Fruit fly (Drosophila melanogaster) whole organism, embryonic: Measurements from ENCODE around the gene CG12301.
A peak's percentile ranks its signal among the peaks of the same experiment; 100 is the strongest.

ENCODE experiments used
- Blimp-1 ChIP-seq: fragments of 200-800 bp; sonication (Bioruptor generic); optimal IDR thresholded peaks from 3 replicates; lab custom pipeline; 2018; ENCODE audit warnings: missing biosample characterization, missing genetic modification characterization, mild to moderate bottlenecking, moderate library complexity, missing genetic modification reagents
- CG10274 ChIP-seq: fragments of 200-800 bp; sonication (Bioruptor generic); optimal IDR thresholded peaks from 3 replicates; lab custom pipeline; 2017; ENCODE audit warnings: missing biosample characterization, mild to moderate bottlenecking, missing genetic modification characterization
- CG11085 ChIP-seq: fragments of 200-800 bp; sonication (Bioruptor generic); IDR thresholded peaks from 2 replicates; pipeline ENCODE4 v1.3.6; 2022; ENCODE audit warnings: missing biosample characterization, missing genetic modification characterization
- CG12071 ChIP-seq: fragments of 200-800 bp; sonication (Bioruptor generic); optimal IDR thresholded peaks from 3 replicates; lab custom pipeline; 2018; ENCODE audit warnings: missing biosample characterization, mild to moderate bottlenecking, missing genetic modification characterization
- CG14441 ChIP-seq: fragments of 200-800 bp; sonication (Bioruptor generic); IDR thresholded peaks from 2 replicates; pipeline ENCODE4 v1.3.6; 2022; ENCODE audit warnings: missing biosample characterization, missing genetic modification characterization
- CG15269 ChIP-seq: fragments of 200-800 bp; sonication (Bioruptor generic); optimal IDR thresholded peaks from 2 replicates; lab custom pipeline; 2018; ENCODE audit warnings: missing biosample characterization, mild to moderate bottlenecking, missing genetic modification characterization, moderate library complexity
- CG15479 ChIP-seq: fragments of 200-800 bp; sonication (Bioruptor generic); optimal IDR thresholded peaks from 3 replicates; lab custom pipeline; 2019; ENCODE audit warnings: missing biosample characterization, mild to moderate bottlenecking, missing genetic modification characterization, moderate library complexity
- CG15514 ChIP-seq: fragments of 200-800 bp; sonication (Bioruptor generic); optimal IDR thresholded peaks from 3 replicates; lab custom pipeline; 2017; ENCODE audit warnings: missing biosample characterization, missing genetic modification characterization, mild to moderate bottlenecking, moderate library complexity, missing genetic modification reagents
- CG1602 ChIP-seq: fragments of 200-800 bp; sonication (Bioruptor generic); optimal IDR thresholded peaks from 3 replicates; lab custom pipeline; 2016; ENCODE audit warnings: missing biosample characterization, missing genetic modification characterization
- CG1647 ChIP-seq: fragments of 200-800 bp; sonication (Bioruptor generic); optimal IDR thresholded peaks from 3 replicates; lab custom pipeline; 2016; ENCODE audit warnings: missing biosample characterization, missing genetic modification characterization
- CG17328 ChIP-seq: fragments of 200-800 bp; sonication (Bioruptor generic); IDR thresholded peaks from 2 replicates; pipeline ENCODE4 v1.3.6; 2022; ENCODE audit warnings: missing biosample characterization, missing genetic modification characterization
- CG18011 ChIP-seq: fragments of 200-800 bp; sonication (Bioruptor generic); optimal IDR thresholded peaks from 2 replicates; lab custom pipeline; 2017; ENCODE audit warnings: missing biosample characterization, missing genetic modification characterization, mild to moderate bottlenecking, moderate library complexity, missing genotype
- CG31365 ChIP-seq: fragments of 200-800 bp; sonication (Bioruptor generic); optimal IDR thresholded peaks from 2 replicates; lab custom pipeline; 2018; ENCODE audit warnings: missing biosample characterization, mild to moderate bottlenecking, missing genetic modification characterization
- CG4360 ChIP-seq: fragments of 200-800 bp; sonication (Bioruptor generic); IDR thresholded peaks from 2 replicates; pipeline ENCODE4 v1.3.6; 2022; ENCODE audit warnings: missing biosample characterization, missing genetic modification characterization
- CG7745 ChIP-seq: fragments of 200-800 bp; sonication (Bioruptor generic); optimal IDR thresholded peaks from 2 replicates; lab custom pipeline; 2018; ENCODE audit warnings: missing biosample characterization, mild to moderate bottlenecking, missing genetic modification characterization, moderate library complexity
- CG8089 ChIP-seq: fragments of 200-800 bp; sonication (Bioruptor generic); optimal IDR thresholded peaks from 3 replicates; lab custom pipeline; 2016; ENCODE audit warnings: missing biosample characterization, missing genetic modification characterization
- D19A ChIP-seq: fragments of 200-800 bp; optimal IDR thresholded peaks from 3 replicates; lab custom pipeline; 2019; ENCODE audit warnings: missing biosample characterization, mild to moderate bottlenecking, missing genetic modification characterization, moderate library complexity
- GATAe ChIP-seq: fragments of 200-800 bp; sonication (Bioruptor generic); conservative IDR thresholded peaks from 2 replicates; pipeline ENCODE4 v1.3.6; 2022; ENCODE audit warnings: missing biosample characterization, missing genetic modification characterization
- Hey ChIP-seq: fragments of 200-800 bp; sonication (Bioruptor generic); optimal IDR thresholded peaks from 3 replicates; lab custom pipeline; 2018; ENCODE audit warnings: missing biosample characterization, mild to moderate bottlenecking, missing genetic modification characterization
- Hr78 ChIP-seq, 2 experiments: fragments of 200-800 bp in 1 of 2; fragments of >200 bp in 1 of 2; sonication (Bioruptor generic) in 1 of 2; optimal IDR thresholded peaks; 2 replicates each; lab custom pipeline; 2017 to 2019; ENCODE audit warnings: missing biosample characterization in 2 of 2, missing genetic modification characterization in 2 of 2, mild to moderate bottlenecking in 1 of 2, moderate library complexity in 1 of 2
- Lpt ChIP-seq: fragments of >200 bp; optimal IDR thresholded peaks from 2 replicates; lab custom pipeline; 2018; ENCODE audit warnings: missing biosample characterization, missing genetic modification characterization
- Med ChIP-seq: fragments of 200-800 bp; sonication (Bioruptor generic); peaks from one replicate; lab custom pipeline; 2016; ENCODE audit warnings: missing biosample characterization, missing genetic modification characterization, mild to moderate bottlenecking, inconsistent platforms, moderate library complexity
- NK7.1 ChIP-seq: fragments of 200-800 bp; sonication (Bioruptor generic); optimal IDR thresholded peaks from 3 replicates; lab custom pipeline; 2016; ENCODE audit warnings: missing biosample characterization, missing genetic modification characterization
- Side ChIP-seq: fragments of 200-800 bp; sonication (Bioruptor generic); optimal IDR thresholded peaks from 2 replicates; lab custom pipeline; 2016; ENCODE audit warnings: missing biosample characterization, missing genetic modification characterization
- corto ChIP-seq: fragments of 200-800 bp; sonication (Bioruptor generic); optimal IDR thresholded peaks from 2 replicates; lab custom pipeline; 2016; ENCODE audit warnings: missing biosample characterization, mild to moderate bottlenecking, missing genetic modification characterization, moderate library complexity
- dati ChIP-seq: fragments of 200-800 bp; sonication (Bioruptor generic); IDR thresholded peaks from 2 replicates; pipeline ENCODE4 v1.3.6; 2022; ENCODE audit warnings: missing biosample characterization, missing genetic modification characterization
- exex ChIP-seq: fragments of 200-800 bp; sonication (Bioruptor generic); optimal IDR thresholded peaks from 4 replicates; lab custom pipeline; 2018; ENCODE audit warnings: missing biosample characterization, mild to moderate bottlenecking, missing genetic modification characterization, moderate library complexity
- fd3F ChIP-seq: fragments of 200-800 bp; sonication (Bioruptor generic); optimal IDR thresholded peaks from 2 replicates; lab custom pipeline; 2018; ENCODE audit warnings: missing biosample characterization, mild to moderate bottlenecking, missing genetic modification characterization, moderate library complexity
- fru ChIP-seq: fragments of >200 bp; optimal IDR thresholded peaks from 2 replicates; lab custom pipeline; 2017
- gcm2 ChIP-seq: fragments of 200-800 bp; sonication (Bioruptor generic); optimal IDR thresholded peaks from 2 replicates; lab custom pipeline; 2016; ENCODE audit warnings: missing biosample characterization, missing genetic modification characterization
- gt ChIP-seq: fragments of 200-800 bp; sonication (Bioruptor generic); IDR thresholded peaks from 2 replicates; pipeline ENCODE4 v1.3.6; 2022; ENCODE audit warnings: missing biosample characterization, missing genetic modification characterization
- h ChIP-seq: fragments of >200 bp; optimal IDR thresholded peaks from 2 replicates; lab custom pipeline; 2017
- hbn ChIP-seq: fragments of 200-800 bp; sonication (Bioruptor generic); IDR thresholded peaks from 2 replicates; pipeline ENCODE4 v1.3.6; 2022; ENCODE audit warnings: missing biosample characterization, missing genetic modification characterization; ENCODE audit not compliant: partially characterized antibody
- kay ChIP-seq: fragments of 200-800 bp; sonication (Bioruptor generic); optimal IDR thresholded peaks from 2 replicates; lab custom pipeline; 2016; ENCODE audit warnings: missing biosample characterization, missing genetic modification characterization
- lola ChIP-seq, 3 experiments: fragments of >200 bp in 2 of 3; fragments of 200-800 bp in 1 of 3; sonication (Bioruptor generic) in 1 of 3; optimal IDR thresholded peaks; 2 replicates each; lab custom pipeline; 2017 to 2019; ENCODE audit warnings: missing biosample characterization in 3 of 3, missing genetic modification characterization in 3 of 3, mild to moderate bottlenecking in 1 of 3, moderate library complexity in 1 of 3
- mld ChIP-seq: fragments of 200-800 bp; sonication (Bioruptor generic); IDR thresholded peaks from 3 replicates; pipeline ENCODE4 v1.3.6; 2022; ENCODE audit warnings: missing biosample characterization, missing genetic modification characterization; ENCODE audit not compliant: partially characterized antibody
- sens ChIP-seq: fragments of 200-800 bp; sonication (Bioruptor generic); peaks from one replicate; lab custom pipeline; 2016; ENCODE audit warnings: missing biosample characterization, missing genetic modification characterization
- shn ChIP-seq: fragments of 200-800 bp; sonication (Bioruptor generic); optimal IDR thresholded peaks from 3 replicates; lab custom pipeline; 2016; ENCODE audit warnings: missing biosample characterization, missing genetic modification characterization
- slou ChIP-seq: fragments of 200-800 bp; sonication (Bioruptor generic); optimal IDR thresholded peaks from 3 replicates; lab custom pipeline; 2016; ENCODE audit warnings: missing biosample characterization, missing genetic modification characterization
- tin ChIP-seq: fragments of 200-800 bp; sonication (Bioruptor generic); optimal IDR thresholded peaks from 3 replicates; lab custom pipeline; 2016; ENCODE audit warnings: missing biosample characterization, missing genetic modification characterization
- twi ChIP-seq: fragments of 200-800 bp; optimal IDR thresholded peaks from 2 replicates; lab custom pipeline; 2019; ENCODE audit warnings: missing biosample characterization, mild to moderate bottlenecking, missing genetic modification characterization, moderate library complexity
- vfl ChIP-seq: fragments of 200-800 bp; sonication (Bioruptor generic); optimal IDR thresholded peaks from 2 replicates; lab custom pipeline; 2016; ENCODE audit warnings: missing biosample characterization, missing genetic modification characterization
- vvl ChIP-seq: fragments of 200-800 bp; sonication (Bioruptor generic); IDR thresholded peaks from 2 replicates; pipeline ENCODE4 v1.3.6; 2022; ENCODE audit warnings: missing biosample characterization, missing genetic modification characterization
- yki ChIP-seq: fragments of >200 bp; optimal IDR thresholded peaks from 3 replicates; lab custom pipeline; 2018

CG12301 gene

DNA sequence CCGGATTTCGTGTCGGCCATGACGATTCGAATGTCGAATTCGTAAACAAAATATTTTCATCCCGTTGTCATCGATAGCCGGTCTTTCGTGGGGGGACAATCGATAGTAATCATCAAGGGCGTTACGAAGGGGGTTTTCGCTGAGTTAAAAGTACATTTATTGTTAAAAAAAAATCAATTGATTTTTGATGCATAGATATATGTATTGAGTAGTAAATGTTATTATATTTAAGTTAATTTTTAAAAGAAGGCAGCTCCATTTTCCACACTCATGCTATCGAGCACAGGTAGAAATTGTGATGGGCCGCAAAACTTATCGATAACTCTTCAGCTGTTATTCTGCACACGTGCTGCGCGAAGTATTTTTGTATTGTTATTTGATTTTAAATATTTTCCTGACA, at the start of gene CG12301, which contains the start of gene mrn (continued):
- TF ChIP-seq mld (GFP tag; lab: Robert Waterston, UW): peak; percentile 63; the same call in 1 of the 3 replicates
- no peak for TF ChIP-seq CG31365 (tag; lab: Kevin White, UChicago)
- TF ChIP-seq CG18011 (GFP tag; lab: Kevin White, UChicago): peak; percentile 44
- peak; percentile 91 for TF ChIP-seq hbn (GFP tag; lab: Robert Waterston, UW)
- TF ChIP-seq shn (GFP tag; lab: Kevin White, UChicago): peak; percentile 25
- peak in 1 of 3 experiments; percentile 48 for TF ChIP-seq lola (GFP tag; optimal IDR thresholded peaks at IDR 0.05; lab: Kevin White, UChicago)
- no peak for TF ChIP-seq CG15269
- TF ChIP-seq kay (GFP tag; lab: Kevin White, UChicago): peak; percentile 76
- TF ChIP-seq h (lab: Kevin White, UChicago): no peak
- TF ChIP-seq Hr78 (GFP tag; optimal IDR thresholded peaks at IDR 0.05; lab: Kevin White, UChicago): no peak
- TF ChIP-seq D19A (tag; lab: Kevin White, UChicago): no peak
- peak; percentile 57 for TF ChIP-seq CG1602 (GFP tag; lab: Kevin White, UChicago)
- peak; percentile 76 for TF ChIP-seq CG15514 (GFP tag; lab: Kevin White, UChicago)
- TF ChIP-seq fru (lab: Kevin White, UChicago): no peak
- peak; percentile 56; the same call in 1 of the 2 replicates for TF ChIP-seq CG17328 (GFP tag; lab: Robert Waterston, UW)
- peak; percentile 79 for TF ChIP-seq vfl (GFP tag; lab: Kevin White, UChicago)
- TF ChIP-seq CG12071 (GFP tag; lab: Kevin White, UChicago): no peak
- TF ChIP-seq tin (GFP tag; lab: Kevin White, UChicago): peak; percentile 80
- no peak for TF ChIP-seq Lpt (GFP tag; lab: Kevin White, UChicago)
- TF ChIP-seq CG1647: peak; percentile 42
- TF ChIP-seq slou (GFP tag; lab: Kevin White, UChicago): peak; percentile 79
- peak; percentile 96 for TF ChIP-seq CG14441
- TF ChIP-seq corto (GFP tag; lab: Kevin White, UChicago): no peak
- no peak for TF ChIP-seq CG4360 (GFP tag; lab: Robert Waterston, UW)
- peak; percentile 81 for TF ChIP-seq GATAe (GFP tag; lab: Robert Waterston, UW)
- TF ChIP-seq gt (GFP tag; lab: Robert Waterston, UW): peak; percentile 38; the same call in 1 of the 2 replicates
- TF ChIP-seq yki (lab: Kevin White, UChicago): no peak

- TF ChIP-seq NK7.1 (GFP tag; lab: Kevin White, UChicago) (no peak), CG15479 (GFP tag; lab: Kevin White, UChicago) (peak; percentile 42), twi (tag; lab: Kevin White, UChicago) (peak; percentile 11), fd3F (GFP tag; lab: Kevin White, UChicago) (no peak), CG8089 (GFP tag; lab: Kevin White, UChicago) (no peak), vvl (GFP tag; lab: Robert Waterston, UW) (peak; percentile 32; the same call in 1 of the 2 replicates), CG11085 (GFP tag; lab: Robert Waterston, UW) (no peak), Blimp-1 (peak; percentile 30), Side (GFP tag; lab: Kevin White, UChicago) (no peak), CG10274 (peak; percentile 61), Hey (tag; lab: Kevin White, UChicago) (peak; percentile 21), gcm2 (GFP tag; lab: Kevin White, UChicago) (no peak), sens (GFP tag; lab: Kevin White, UChicago) (peak; percentile 77), dati (GFP tag; lab: Robert Waterston, UW) (no peak), Med (peak; percentile 11), CG7745 (tag; lab: Kevin White, UChicago) (peak; percentile 54), exex (tag; lab: Kevin White, UChicago) (peak; percentile 82)
- TF ChIP-seq, all 482 proteins: peak for 10
Measured at dm6 chr3L:15531423-15532325, 48.9 kb upstream of the CG12301 start, which contains the start of gene CG43248. Gene CG43248 (minus strand): TSS chr3L:15531473.
